Worm (Caenorhabditis elegans): ENCODE data around the gene Y38H8A.7.

The Y38H8A.7 gene

ce11 chrIV:13458237-13458636 is 2.9 kb downstream of the Y38H8A.7 start:
- TF ChIP-seq zfh-2 (GFP tag; conservative IDR thresholded peaks at IDR 0.05) (peak; percentile 69), ets-4 (GFP tag; optimal IDR thresholded peaks at IDR 0.05) (no peak), attf-6 (GFP tag; IDR thresholded peaks at IDR 0.05) (no peak), hsf-1 (GFP tag; IDR thresholded peaks at IDR 0.05) (no peak), zim-3 (tag; optimal IDR thresholded peaks at IDR 0.05) (no peak), F37B4.10 (GFP tag; IDR thresholded peaks at IDR 0.05) (no peak)

ce11 chrIV:13460876-13461275 is 5.6 kb downstream of the Y38H8A.7 start, which contains the start of gene Y38H8A.12:
TSS of gene Y38H8A.12 (minus strand) at chrIV:13460976.
- TF ChIP-seq ztf-25 (GFP tag; IDR thresholded peaks at IDR 0.05) (no peak), hmg-1.2 (GFP tag; IDR thresholded peaks at IDR 0.05) (no peak), hrde-1 (tag; optimal IDR thresholded peaks at IDR 0.05; ENCODE audit: borderline replicate concordance) (no peak), sptf-2 (GFP tag; optimal IDR thresholded peaks at IDR 0.05) (no peak), F57C9.4 (tag; optimal IDR thresholded peaks at IDR 0.05) (no peak), ceh-100 (GFP tag; IDR thresholded peaks at IDR 0.05) (no peak), sdz-38 (tag; optimal IDR thresholded peaks at IDR 0.05) (no peak), F10E7.11 (tag; optimal IDR thresholded peaks at IDR 0.05) (no peak), atf-7 (tag; optimal IDR thresholded peaks at IDR 0.05) (no peak), F37B4.10 (GFP tag; IDR thresholded peaks at IDR 0.05) (no peak), B0035.1 (tag; optimal IDR thresholded peaks at IDR 0.05) (no peak), F52B5.7 (tag; optimal IDR thresholded peaks at IDR 0.05) (no peak), pha-4 (tag; optimal IDR thresholded peaks at IDR 0.05) (no peak), fkh-3 (tag; optimal IDR thresholded peaks at IDR 0.05) (no peak), aptf-2 (GFP tag; conservative IDR thresholded peaks at IDR 0.05) (no peak), B0336.3 (GFP tag; IDR thresholded peaks at IDR 0.05) (no peak), mcd-1 (GFP tag; IDR thresholded peaks at IDR 0.05) (no peak), madf-3 (GFP tag; IDR thresholded peaks at IDR 0.05) (no peak)

- TF ChIP-seq F33H1.4 (GFP tag; IDR thresholded peaks at IDR 0.05): peak; percentile 37
- TF ChIP-seq cebp-2 (GFP tag; IDR thresholded peaks at IDR 0.05): peak; percentile 82; the same call in 1 of the 2 replicates
- peak; percentile 94 for TF ChIP-seq hsf-1 (GFP tag; IDR thresholded peaks at IDR 0.05)
- TF ChIP-seq egrh-3 (GFP tag; IDR thresholded peaks at IDR 0.05): peak; percentile 51; the same call in 1 of the 2 replicates
Observed at ce11 chrIV:13462165-13462712, 6.9 kb downstream of the Y38H8A.7 start.

ce11 chrIV:13463889-13464288 is 8.6 kb downstream of the Y38H8A.7 start:
- TF ChIP-seq madf-3 (GFP tag; IDR thresholded peaks at IDR 0.05) (peak; percentile 92), ceh-58 (GFP tag; IDR thresholded peaks at IDR 0.05) (peak; percentile 97), nfyb-1 (GFP tag; IDR thresholded peaks at IDR 0.05) (0 out of 2 replicates have a peak, but pooled peaks have one; percentile 18), D2030.7 (GFP tag; IDR thresholded peaks at IDR 0.05) (peak; percentile 66), ekl-4 (GFP tag; IDR thresholded peaks at IDR 0.05) (peak; percentile 64; the same call in 1 of the 2 replicates), madf-6 (GFP tag; IDR thresholded peaks at IDR 0.05) (peak; percentile 72), ceh-40 (GFP tag; IDR thresholded peaks at IDR 0.05) (peak; percentile 95), ceh-100 (GFP tag; IDR thresholded peaks at IDR 0.05) (peak; percentile 55; the same call in 1 of the 2 replicates), B0019.2 (GFP tag; conservative IDR thresholded peaks at IDR 0.05) (peak; percentile 67), dox-1 (GFP tag; IDR thresholded peaks at IDR 0.05) (peak; percentile 78), aptf-3 (GFP tag; IDR thresholded peaks at IDR 0.05) (0 out of 2 replicates have a peak, but pooled peaks have one; percentile 28), Y67H2A.10 (GFP tag; conservative IDR thresholded peaks at IDR 0.05) (0 out of 2 replicates have a peak, but pooled peaks have one; percentile 27), egrh-3 (GFP tag; IDR thresholded peaks at IDR 0.05) (peak; percentile 52; the same call in 1 of the 2 replicates), ztf-25 (GFP tag; IDR thresholded peaks at IDR 0.05) (0 out of 2 replicates have a peak, but pooled peaks have one; percentile 13), Y53G8AR.9 (GFP tag; conservative IDR thresholded peaks at IDR 0.05) (peak; percentile 88), Y95B8A.8 (GFP tag; IDR thresholded peaks at IDR 0.05) (peak; percentile 54; the same call in 1 of the 2 replicates), Y56A3A.18 (GFP tag; IDR thresholded peaks at IDR 0.05) (0 out of 2 replicates have a peak, but pooled peaks have one; percentile 58), egl-18 (GFP tag; IDR thresholded peaks at IDR 0.05) (peak; percentile 64; the same call in 1 of the 2 replicates), pbrm-1 (GFP tag; IDR thresholded peaks at IDR 0.05) (peak; percentile 54; the same call in 1 of the 2 replicates), attf-6 (GFP tag; IDR thresholded peaks at IDR 0.05) (peak; percentile 89), bed-1 (GFP tag; IDR thresholded peaks at IDR 0.05) (peak; percentile 89; the same call in 1 of the 2 replicates), nfya-2 (GFP tag; IDR thresholded peaks at IDR 0.05) (peak; percentile 88; the same call in 1 of the 2 replicates), hsf-1 (GFP tag; IDR thresholded peaks at IDR 0.05) (peak; percentile 99)
